Worm (Caenorhabditis elegans) whole organism, L2 larva: Measurements from ENCODE around the gene C07E3.9.

Experiments
- C34F6.9 ChIP-seq: fragments of 150-350 bp; optimal IDR thresholded peaks from 2 replicates; lab custom pipeline; 2014; ENCODE audit warnings: missing biosample characterization, missing genetic modification characterization
- F13H6.1 ChIP-seq: sonication (generic microtip); optimal IDR thresholded peaks from 2 replicates; lab custom pipeline; 2016; ENCODE audit warnings: missing genetic modification characterization, missing compliant biosample characterization
- R02D3.7 ChIP-seq: fragments of 150-350 bp; optimal IDR thresholded peaks from 2 replicates; lab custom pipeline; 2014; ENCODE audit warnings: missing biosample characterization, missing genetic modification characterization
- Y55F3AM.14 ChIP-seq: fragments of 200-800 bp; sonication (Bioruptor generic); optimal IDR thresholded peaks from 2 replicates; lab custom pipeline; 2018; ENCODE audit warnings: mild to moderate bottlenecking, missing genetic modification characterization, missing compliant biosample characterization
- ZK546.5 ChIP-seq: sonication (generic microtip); optimal IDR thresholded peaks from 2 replicates; lab custom pipeline; 2017; ENCODE audit warnings: missing biosample characterization, missing genetic modification characterization
- alr-1 ChIP-seq: fragments of 150-350 bp; optimal IDR thresholded peaks from 2 replicates; lab custom pipeline; 2014; ENCODE audit warnings: missing biosample characterization, missing genetic modification characterization
- ama-1 ChIP-seq: fragments of 150-350 bp; optimal IDR thresholded peaks from 2 replicates; lab custom pipeline; 2018; ENCODE audit warnings: inconsistent platforms
- ceh-16 ChIP-seq: fragments of 150-350 bp; optimal IDR thresholded peaks from 2 replicates; lab custom pipeline; 2014; ENCODE audit warnings: missing biosample characterization, missing genetic modification characterization
- ceh-82 ChIP-seq: fragments of 150-350 bp; optimal IDR thresholded peaks from 2 replicates; lab custom pipeline; 2014; ENCODE audit warnings: missing biosample characterization, missing genetic modification characterization
- crh-2 ChIP-seq: sonication (generic microtip); optimal IDR thresholded peaks from 2 replicates; lab custom pipeline; 2017; ENCODE audit warnings: missing biosample characterization, missing genetic modification characterization
- dmd-4 ChIP-seq: sonication (generic microtip); optimal IDR thresholded peaks from 2 replicates; lab custom pipeline; 2017; ENCODE audit warnings: missing biosample characterization, missing genetic modification characterization
- egl-27 ChIP-seq: sonication (generic microtip); optimal IDR thresholded peaks from 3 replicates; lab custom pipeline; 2017; ENCODE audit warnings: missing biosample characterization, missing genetic modification reagents, missing genetic modification characterization
- elt-3 ChIP-seq: sonication (generic microtip); optimal IDR thresholded peaks from 2 replicates; lab custom pipeline; 2017; ENCODE audit warnings: missing biosample characterization, missing genetic modification characterization
- fos-1 ChIP-seq: fragments of 150-350 bp; optimal IDR thresholded peaks from 2 replicates; lab custom pipeline; 2014; ENCODE audit warnings: missing biosample characterization, missing genetic modification characterization
- gmeb-1 ChIP-seq: fragments of 150-350 bp; optimal IDR thresholded peaks from 2 replicates; lab custom pipeline; 2014; ENCODE audit warnings: missing biosample characterization, missing genetic modification characterization
- lin-11 ChIP-seq: fragments of 150-350 bp; sonication (generic microtip); optimal IDR thresholded peaks from 2 replicates; lab custom pipeline; 2014; ENCODE audit warnings: missing biosample characterization, missing genetic modification characterization, inconsistent platforms, mixed read lengths
- lin-13 ChIP-seq: fragments of 150-350 bp; optimal IDR thresholded peaks from 2 replicates; lab custom pipeline; 2014; ENCODE audit warnings: missing biosample characterization, missing genetic modification reagents, missing genetic modification characterization
- lin-39 ChIP-seq: fragments of 150-350 bp; optimal IDR thresholded peaks from 2 replicates; lab custom pipeline; 2014; ENCODE audit warnings: missing biosample characterization, missing genetic modification reagents, missing genetic modification characterization
- lsy-2 ChIP-seq, 2 experiments: fragments of 150-350 bp in 1 of 2; sonication (generic microtip) in 1 of 2; optimal IDR thresholded peaks; 2 replicates each; lab custom pipeline; 2014 to 2017; ENCODE audit warnings: missing biosample characterization in 2 of 2, missing genetic modification characterization in 2 of 2
- mdl-1 ChIP-seq, 2 experiments: fragments of 150-350 bp in 1 of 2; sonication (generic microtip) in 1 of 2; optimal IDR thresholded peaks; 2 replicates each; lab custom pipeline; 2017; ENCODE audit warnings: missing biosample characterization in 2 of 2, missing genetic modification characterization in 2 of 2
- nhr-10 ChIP-seq: sonication (generic microtip); optimal IDR thresholded peaks from 2 replicates; lab custom pipeline; 2017; ENCODE audit warnings: missing biosample characterization, missing genetic modification characterization
- nhr-11 ChIP-seq: fragments of 150-350 bp; optimal IDR thresholded peaks from 2 replicates; lab custom pipeline; 2014; ENCODE audit warnings: missing biosample characterization, missing genetic modification characterization
- nhr-12 ChIP-seq: fragments of 150-350 bp; optimal IDR thresholded peaks from 2 replicates; lab custom pipeline; 2014; ENCODE audit warnings: missing biosample characterization, missing genetic modification characterization
- nhr-129 ChIP-seq: fragments of 150-350 bp; optimal IDR thresholded peaks from 2 replicates; lab custom pipeline; 2014; ENCODE audit warnings: missing biosample characterization, missing genetic modification characterization
- nhr-21 ChIP-seq: fragments of 150-350 bp; optimal IDR thresholded peaks from 2 replicates; lab custom pipeline; 2014; ENCODE audit warnings: missing biosample characterization, missing genetic modification characterization
- nhr-23 ChIP-seq: fragments of 150-350 bp; optimal IDR thresholded peaks from 2 replicates; lab custom pipeline; 2014; ENCODE audit warnings: missing biosample characterization, missing genetic modification reagents, missing genetic modification characterization
- nhr-237 ChIP-seq: fragments of 150-350 bp; optimal IDR thresholded peaks from 2 replicates; lab custom pipeline; 2014; ENCODE audit warnings: missing biosample characterization, missing genetic modification characterization
- nhr-25 ChIP-seq: fragments of 150-350 bp; sonication (generic microtip); optimal IDR thresholded peaks from 3 replicates; lab custom pipeline; 2014; ENCODE audit warnings: missing biosample characterization, missing genetic modification characterization
- nhr-6 ChIP-seq: fragments of 150-350 bp; optimal IDR thresholded peaks from 2 replicates; lab custom pipeline; 2014; ENCODE audit warnings: missing biosample characterization, missing genetic modification characterization
- nhr-77 ChIP-seq: fragments of 150-350 bp; optimal IDR thresholded peaks from 2 replicates; lab custom pipeline; 2014; ENCODE audit warnings: missing biosample characterization, missing genetic modification characterization
- peb-1 ChIP-seq: fragments of 150-350 bp; optimal IDR thresholded peaks from 2 replicates; lab custom pipeline; 2014; ENCODE audit warnings: missing biosample characterization, missing genetic modification characterization
- sem-4 ChIP-seq: fragments of 150-350 bp; optimal IDR thresholded peaks from 2 replicates; lab custom pipeline; 2014; ENCODE audit warnings: missing biosample characterization, missing genetic modification reagents, missing genetic modification characterization
- skn-1 ChIP-seq: sonication (generic microtip); optimal IDR thresholded peaks from 2 replicates; lab custom pipeline; 2017; ENCODE audit warnings: missing biosample characterization, missing genetic modification characterization
- sma-3 ChIP-seq: sonication (generic microtip); optimal IDR thresholded peaks from 2 replicates; lab custom pipeline; 2016; ENCODE audit warnings: missing genetic modification reagents, missing genetic modification characterization, missing compliant biosample characterization
- sma-9 ChIP-seq, 2 experiments: fragments of 150-350 bp in 1 of 2; sonication (generic microtip) in 1 of 2; optimal IDR thresholded peaks; 2 replicates each; lab custom pipeline; 2014 to 2016; ENCODE audit warnings: missing genetic modification characterization in 2 of 2, mild to moderate bottlenecking in 1 of 2, missing biosample characterization in 1 of 2, missing compliant biosample characterization in 1 of 2, missing genetic modification reagents in 1 of 2, moderate library complexity in 1 of 2
- snpc-4 ChIP-seq: fragments of 150-350 bp; optimal IDR thresholded peaks from 2 replicates; lab custom pipeline; 2014; ENCODE audit warnings: missing biosample characterization, missing genetic modification characterization
- unc-55 ChIP-seq: fragments of 150-350 bp; sonication (generic microtip); optimal IDR thresholded peaks from 3 replicates; lab custom pipeline; 2014; ENCODE audit warnings: missing biosample characterization, missing genetic modification reagents, missing genetic modification characterization
- unc-62 ChIP-seq: fragments of 150-350 bp; optimal IDR thresholded peaks from 2 replicates; lab custom pipeline; 2014; ENCODE audit warnings: missing biosample characterization, missing genetic modification reagents, missing genetic modification characterization
- zag-1 ChIP-seq: fragments of 150-350 bp; optimal IDR thresholded peaks from 2 replicates; lab custom pipeline; 2014; ENCODE audit warnings: missing biosample characterization, missing genetic modification characterization
- ztf-1 ChIP-seq: fragments of 200-800 bp; sonication (Bioruptor generic); conservative IDR thresholded peaks from 2 replicates; pipeline ENCODE4 v1.3.6; 2022; ENCODE audit warnings: missing genetic modification characterization, missing compliant biosample characterization

The C07E3.9 gene

DNA sequence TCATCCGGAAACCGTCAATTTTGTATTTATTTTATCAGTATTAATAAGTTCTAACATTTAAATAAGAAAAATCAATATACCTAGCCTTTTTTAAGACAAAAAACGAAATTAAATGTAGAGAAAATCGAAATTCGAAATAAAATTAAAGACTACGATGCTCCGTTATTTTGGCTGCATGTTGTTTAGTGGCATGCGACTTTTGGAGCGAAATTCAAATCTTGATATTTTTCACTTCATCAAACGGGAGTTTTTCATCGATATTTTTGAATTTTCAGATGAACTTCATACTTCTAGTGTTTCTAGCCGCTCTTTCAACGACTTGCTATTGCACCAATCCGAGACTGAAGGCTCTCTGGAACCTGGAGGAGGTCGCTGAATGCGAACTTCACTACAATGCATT is at the start of gene C07E3.9:
C07E3.9 (plus strand) TSS at position 270 of the 400 bp plus-strand sequence.
- no peak for TF ChIP-seq egl-27
- TF ChIP-seq ztf-1 (GFP tag; lab: Robert Waterston, UW), result no peak
- TF ChIP-seq elt-3 (tag; lab: Kevin White, UChicago), result no peak
- peak; percentile 9 for TF ChIP-seq skn-1
- TF ChIP-seq mdl-1 (tag; optimal IDR thresholded peaks at IDR 0.05; lab: Kevin White, UChicago), result no peak
- TF ChIP-seq lsy-2 (tag; optimal IDR thresholded peaks at IDR 0.05; lab: Kevin White, UChicago), result peak; percentile 4 to 72
- TF ChIP-seq Y55F3AM.14, result no peak
- TF ChIP-seq ceh-82 (tag; lab: Kevin White, UChicago), result no peak
- peak; percentile 56 for TF ChIP-seq C34F6.9 (tag; lab: Kevin White, UChicago)
- no peak for TF ChIP-seq nhr-237 (tag; lab: Kevin White, UChicago)
- no peak for TF ChIP-seq nhr-12 (tag; lab: Kevin White, UChicago)
- no peak for TF ChIP-seq ceh-16 (tag; lab: Kevin White, UChicago)
- peak; percentile 91 for TF ChIP-seq gmeb-1 (tag; lab: Kevin White, UChicago)
- TF ChIP-seq R02D3.7 (tag; lab: Kevin White, UChicago), result peak; percentile 8
- TF ChIP-seq sem-4 (tag; lab: Kevin White, UChicago), result no peak
- peak; percentile 50 for TF ChIP-seq nhr-129 (tag; lab: Kevin White, UChicago)
- TF ChIP-seq ama-1, result no peak
- TF ChIP-seq unc-55 (GFP tag; lab: Kevin White, UChicago), result peak; percentile 74

DNA sequence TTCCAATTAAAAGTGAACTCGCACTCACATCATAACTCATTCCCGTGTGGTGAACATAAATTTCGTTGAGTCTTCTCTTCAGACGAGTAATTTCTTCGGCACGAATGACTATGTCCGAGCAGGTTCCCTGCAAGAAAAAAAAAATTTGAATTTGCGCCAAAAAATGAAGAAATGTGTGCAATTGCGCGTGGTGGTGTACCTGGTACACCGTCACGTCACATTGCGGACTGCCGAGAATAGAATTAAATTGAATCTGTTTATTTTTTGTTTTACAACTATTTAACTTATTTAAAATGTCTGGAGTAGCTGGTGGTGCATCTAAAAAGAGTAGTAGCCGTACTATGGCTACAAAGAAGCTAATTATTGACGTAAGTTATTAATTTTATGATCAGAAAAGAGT is 49.6 kb upstream of the C07E3.9 start, which contains the start of gene mdt-22:
mdt-22 (plus strand) TSS at position 263 of the 400 bp plus-strand sequence.
- TF ChIP-seq mdl-1 (tag; optimal IDR thresholded peaks at IDR 0.05; lab: Kevin White, UChicago), result no peak
- peak; percentile 27 for TF ChIP-seq nhr-25 (tag; lab: Kevin White, UChicago)
- no peak for TF ChIP-seq ceh-82 (tag; lab: Kevin White, UChicago)
- peak; percentile 74 for TF ChIP-seq sma-9 (GFP tag; optimal IDR thresholded peaks at IDR 0.05; lab: Kevin White, UChicago)
- TF ChIP-seq sma-9 (tag; optimal IDR thresholded peaks at IDR 0.05; lab: Kevin White, UChicago), result no peak
- TF ChIP-seq zag-1 (tag; lab: Kevin White, UChicago), result peak; percentile 33
- TF ChIP-seq lin-11 (tag; lab: Kevin White, UChicago), result peak; percentile 81
- no peak for TF ChIP-seq skn-1
- TF ChIP-seq ZK546.5 (tag; lab: Kevin White, UChicago), result peak; percentile 2
- TF ChIP-seq nhr-77 (tag; lab: Kevin White, UChicago), result no peak
- TF ChIP-seq egl-27, result peak; percentile 46
- TF ChIP-seq dmd-4, result no peak
- peak; percentile 84 for TF ChIP-seq C34F6.9 (tag; lab: Kevin White, UChicago)
- TF ChIP-seq ama-1, result no peak
- peak; percentile 94 for TF ChIP-seq gmeb-1 (tag; lab: Kevin White, UChicago)
- peak; percentile 4 for TF ChIP-seq Y55F3AM.14
- peak; percentile 79 to 84 for TF ChIP-seq lsy-2 (tag; optimal IDR thresholded peaks at IDR 0.05; lab: Kevin White, UChicago)
- TF ChIP-seq nhr-21 (tag; lab: Kevin White, UChicago), result peak; percentile 46
- peak; percentile 45 for TF ChIP-seq snpc-4 (tag; lab: Kevin White, UChicago)
- peak; percentile 77 for TF ChIP-seq lin-13 (GFP tag; lab: Kevin White, UChicago)
- peak; percentile 74 for TF ChIP-seq crh-2
- peak; percentile 52 for TF ChIP-seq fos-1
- TF ChIP-seq nhr-129 (tag; lab: Kevin White, UChicago), result peak; percentile 82
- TF ChIP-seq F13H6.1 (tag; lab: Kevin White, UChicago), result peak; percentile 78
- peak; percentile 62 for TF ChIP-seq sma-3 (GFP tag; lab: Kevin White, UChicago)
- TF ChIP-seq nhr-6 (tag; lab: Kevin White, UChicago), result peak; percentile 55
- peak; percentile 26 for TF ChIP-seq R02D3.7 (tag; lab: Kevin White, UChicago)
- TF ChIP-seq unc-55 (GFP tag; lab: Kevin White, UChicago), result peak; percentile 91

- TF ChIP-seq nhr-129 (tag; lab: Kevin White, UChicago), result peak; percentile 36
- TF ChIP-seq F13H6.1 (tag; lab: Kevin White, UChicago), result no peak
- peak; percentile 23 for TF ChIP-seq sma-9 (GFP tag; optimal IDR thresholded peaks at IDR 0.05; lab: Kevin White, UChicago)
- TF ChIP-seq sma-9 (tag; optimal IDR thresholded peaks at IDR 0.05; lab: Kevin White, UChicago), result no peak
- TF ChIP-seq gmeb-1 (tag; lab: Kevin White, UChicago), result peak; percentile 43
- no peak for TF ChIP-seq zag-1 (tag; lab: Kevin White, UChicago)
- peak; percentile 58 for TF ChIP-seq ama-1
- TF ChIP-seq crh-2, result peak; percentile 5
- peak in 1 of 2 experiments; percentile 29 for TF ChIP-seq lsy-2 (tag; optimal IDR thresholded peaks at IDR 0.05; lab: Kevin White, UChicago)
Observed at ce11 chrII:10302646-10303045, 47.9 kb upstream of the C07E3.9 start, which contains the start of gene clpp-1. Gene clpp-1, minus strand, starts transcription at chrII:10302842.

DNA sequence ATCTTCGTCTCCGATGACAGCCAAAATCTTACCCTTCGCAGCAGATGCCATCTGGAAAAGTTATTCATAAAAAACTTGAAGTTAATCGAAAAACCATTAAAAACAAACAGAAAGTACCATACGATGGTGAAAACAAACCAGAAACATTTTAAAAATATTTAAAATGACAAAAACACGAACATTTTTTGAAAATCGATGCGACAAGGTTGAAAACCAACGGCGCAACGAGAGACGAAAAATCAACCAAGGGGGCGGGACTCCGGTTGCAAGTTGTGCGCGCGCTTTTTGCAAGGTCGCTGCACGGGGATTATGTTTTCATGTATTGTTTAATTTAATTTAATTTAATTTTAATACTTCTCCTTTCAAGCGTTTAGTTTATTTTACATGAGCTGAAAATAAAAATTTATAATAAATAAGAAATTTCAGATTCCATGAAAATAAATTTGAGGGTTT is 46.9 kb upstream of the C07E3.9 start, which contains the start of gene vha-9:
vha-9 (minus strand) TSS at position 51 of the 453 bp plus-strand sequence.
- no peak for TF ChIP-seq nhr-10 (tag; lab: Kevin White, UChicago)
- TF ChIP-seq sma-9 (GFP tag; optimal IDR thresholded peaks at IDR 0.05; lab: Kevin White, UChicago), result peak; percentile 80
- no peak for TF ChIP-seq sma-9 (tag; optimal IDR thresholded peaks at IDR 0.05; lab: Kevin White, UChicago)
- no peak for TF ChIP-seq nhr-12 (tag; lab: Kevin White, UChicago)
- TF ChIP-seq skn-1, result peak; percentile 51
- TF ChIP-seq sma-3 (GFP tag; lab: Kevin White, UChicago), result peak; percentile 76
- no peak for TF ChIP-seq egl-27
- no peak for TF ChIP-seq nhr-237 (tag; lab: Kevin White, UChicago)
- TF ChIP-seq nhr-11 (tag; lab: Kevin White, UChicago), result no peak
- no peak for TF ChIP-seq peb-1 (tag; lab: Kevin White, UChicago)
- no peak for TF ChIP-seq lin-39 (tag; lab: Kevin White, UChicago)
- no peak for TF ChIP-seq unc-62
- TF ChIP-seq dmd-4, result no peak
- TF ChIP-seq gmeb-1 (tag; lab: Kevin White, UChicago), result peak; percentile 81
- TF ChIP-seq nhr-129 (tag; lab: Kevin White, UChicago), result peak; percentile 40
- peak; percentile 83 for TF ChIP-seq lin-11 (tag; lab: Kevin White, UChicago)
- no peak for TF ChIP-seq sem-4 (tag; lab: Kevin White, UChicago)
- peak; percentile 38 for TF ChIP-seq fos-1
- no peak for TF ChIP-seq alr-1 (tag; lab: Kevin White, UChicago)
- peak; percentile 13 to 76 for TF ChIP-seq lsy-2 (tag; optimal IDR thresholded peaks at IDR 0.05; lab: Kevin White, UChicago)
- no peak for TF ChIP-seq nhr-25 (tag; lab: Kevin White, UChicago)
- TF ChIP-seq R02D3.7 (tag; lab: Kevin White, UChicago), result no peak
- TF ChIP-seq nhr-21 (tag; lab: Kevin White, UChicago), result peak; percentile 36
- peak; percentile 44 for TF ChIP-seq ama-1
- TF ChIP-seq nhr-23, result no peak
- TF ChIP-seq nhr-77 (tag; lab: Kevin White, UChicago), result no peak
- TF ChIP-seq C34F6.9 (tag; lab: Kevin White, UChicago), result peak; percentile 71
- no peak for TF ChIP-seq ZK546.5 (tag; lab: Kevin White, UChicago)
